Fruit fly (Drosophila melanogaster) whole organism, embryonic: ENCODE measurements around the gene Chchd3.

Source experiments
- Atf-2 ChIP-seq: fragments of 200-800 bp; sonication (Bioruptor generic); optimal IDR thresholded peaks from 2 replicates; lab custom pipeline; 2016; ENCODE audit warnings: missing biosample characterization, missing genetic modification characterization
- Atf3 ChIP-seq: fragments of 200-800 bp; sonication (Bioruptor generic); optimal IDR thresholded peaks from 3 replicates; lab custom pipeline; 2016; ENCODE audit warnings: missing biosample characterization, missing genetic modification characterization
- CG10543 ChIP-seq: fragments of 200-800 bp; sonication (Bioruptor generic); optimal IDR thresholded peaks from 3 replicates; lab custom pipeline; 2017; ENCODE audit warnings: missing biosample characterization, mild to moderate bottlenecking, missing genetic modification characterization, moderate library complexity
- CG10654 ChIP-seq: fragments of 200-800 bp; sonication (Bioruptor generic); optimal IDR thresholded peaks from 2 replicates; lab custom pipeline; 2016; ENCODE audit warnings: missing biosample characterization, missing genetic modification characterization
- CG11093 ChIP-seq: fragments of 200-800 bp; sonication (Bioruptor generic); IDR thresholded peaks from 3 replicates; pipeline ENCODE4 v1.3.6; 2022; ENCODE audit warnings: missing biosample characterization, missing genetic modification characterization
- CG11398 ChIP-seq: fragments of 200-800 bp; sonication (Bioruptor generic); optimal IDR thresholded peaks from 2 replicates; lab custom pipeline; 2016; ENCODE audit warnings: missing biosample characterization, missing genetic modification characterization
- CG12769 ChIP-seq: fragments of 200-800 bp; sonication (Bioruptor generic); optimal IDR thresholded peaks from 2 replicates; lab custom pipeline; 2019; ENCODE audit warnings: missing biosample characterization, mild to moderate bottlenecking, missing genetic modification characterization, moderate library complexity
- CG14860 ChIP-seq: fragments of 200-800 bp; sonication (Bioruptor generic); IDR thresholded peaks from 3 replicates; pipeline ENCODE4 v1.3.6; 2022; ENCODE audit warnings: missing biosample characterization, missing genetic modification characterization; ENCODE audit not compliant: partially characterized antibody
- CG15011 ChIP-seq: fragments of 200-800 bp; sonication (Bioruptor generic); optimal IDR thresholded peaks from 3 replicates; lab custom pipeline; 2018; ENCODE audit warnings: missing biosample characterization, mild to moderate bottlenecking, missing genetic modification characterization
- CG15514 ChIP-seq: fragments of 200-800 bp; sonication (Bioruptor generic); optimal IDR thresholded peaks from 3 replicates; lab custom pipeline; 2017; ENCODE audit warnings: missing biosample characterization, missing genetic modification characterization, mild to moderate bottlenecking, moderate library complexity, missing genetic modification reagents
- CG1603 ChIP-seq: fragments of 200-800 bp; sonication (Bioruptor generic); optimal IDR thresholded peaks from 2 replicates; lab custom pipeline; 2019; ENCODE audit warnings: missing biosample characterization, mild to moderate bottlenecking, missing genetic modification characterization, moderate library complexity
- CG2120 ChIP-seq: fragments of 200-800 bp; sonication (Bioruptor generic); optimal IDR thresholded peaks from 3 replicates; lab custom pipeline; 2016; ENCODE audit warnings: missing biosample characterization, missing genetic modification characterization
- CG2875 ChIP-seq: fragments of 200-800 bp; sonication (Bioruptor generic); optimal IDR thresholded peaks from 2 replicates; lab custom pipeline; 2017; ENCODE audit warnings: missing biosample characterization, mild to moderate bottlenecking, missing genetic modification characterization, missing genetic modification reagents
- CG6654 ChIP-seq: fragments of 200-800 bp; sonication (Bioruptor generic); optimal IDR thresholded peaks from 2 replicates; lab custom pipeline; 2017; ENCODE audit warnings: missing biosample characterization, mild to moderate bottlenecking, missing genetic modification characterization
- CG7987 ChIP-seq: fragments of 200-800 bp; sonication (Bioruptor generic); optimal IDR thresholded peaks from 2 replicates; lab custom pipeline; 2018; ENCODE audit warnings: missing biosample characterization, mild to moderate bottlenecking, missing genetic modification characterization, moderate library complexity
- CG8359 ChIP-seq: fragments of 200-800 bp; sonication (Bioruptor generic); optimal IDR thresholded peaks from 2 replicates; lab custom pipeline; 2017; ENCODE audit warnings: missing biosample characterization, mild to moderate bottlenecking, missing genetic modification characterization, borderline replicate concordance
- Deaf1 ChIP-seq: fragments of 200-800 bp; optimal IDR thresholded peaks from 3 replicates; lab custom pipeline; 2019; ENCODE audit warnings: missing biosample characterization, mild to moderate bottlenecking, missing genetic modification characterization, moderate library complexity
- ERR ChIP-seq: fragments of 200-800 bp; sonication (Bioruptor generic); optimal IDR thresholded peaks from 2 replicates; lab custom pipeline; 2016; ENCODE audit warnings: missing biosample characterization, missing genetic modification characterization
- Hand ChIP-seq: fragments of 200-800 bp; sonication (Bioruptor generic); optimal IDR thresholded peaks from 2 replicates; lab custom pipeline; 2017; ENCODE audit warnings: mild to moderate bottlenecking, missing biosample characterization, missing genetic modification reagents, missing genetic modification characterization
- Lhr ChIP-seq: fragments of 200-800 bp; sonication (Bioruptor generic); optimal IDR thresholded peaks from 3 replicates; lab custom pipeline; 2017; ENCODE audit warnings: mild to moderate bottlenecking, missing biosample characterization, missing genetic modification reagents, missing genetic modification characterization
- MBD-R2 ChIP-seq: fragments of 200-800 bp; sonication (Bioruptor generic); IDR thresholded peaks from 2 replicates; pipeline ENCODE4 v1.3.6; 2022; ENCODE audit warnings: missing biosample characterization, missing genetic modification characterization
- NK7.1 ChIP-seq: fragments of 200-800 bp; sonication (Bioruptor generic); optimal IDR thresholded peaks from 3 replicates; lab custom pipeline; 2016; ENCODE audit warnings: missing biosample characterization, missing genetic modification characterization
- Sox102F ChIP-seq: fragments of 200-800 bp; sonication (Bioruptor generic); optimal IDR thresholded peaks from 2 replicates; lab custom pipeline; 2018; ENCODE audit warnings: missing biosample characterization, mild to moderate bottlenecking, missing genetic modification characterization, moderate library complexity
- ash1 ChIP-seq: fragments of 200-800 bp; sonication (Bioruptor generic); optimal IDR thresholded peaks from 2 replicates; lab custom pipeline; 2018; ENCODE audit warnings: missing biosample characterization, mild to moderate bottlenecking, missing genetic modification characterization
- bab2 ChIP-seq: fragments of 200-800 bp; sonication (Bioruptor generic); optimal IDR thresholded peaks from 2 replicates; lab custom pipeline; 2016; ENCODE audit warnings: missing biosample characterization, missing genetic modification characterization
- btn ChIP-seq: fragments of 200-800 bp; sonication (Bioruptor generic); optimal IDR thresholded peaks from 2 replicates; lab custom pipeline; 2016; ENCODE audit warnings: missing biosample characterization, missing genetic modification characterization
- cas ChIP-seq: fragments of 200-800 bp; sonication (Bioruptor generic); IDR thresholded peaks from 2 replicates; pipeline ENCODE4 v1.3.6; 2022; ENCODE audit warnings: missing biosample characterization, missing genetic modification characterization
- chn ChIP-seq: fragments of 200-800 bp; sonication (Bioruptor generic); optimal IDR thresholded peaks from 2 replicates; lab custom pipeline; 2016; ENCODE audit warnings: missing biosample characterization, missing genetic modification characterization
- corto ChIP-seq: fragments of 200-800 bp; sonication (Bioruptor generic); optimal IDR thresholded peaks from 2 replicates; lab custom pipeline; 2016; ENCODE audit warnings: missing biosample characterization, mild to moderate bottlenecking, missing genetic modification characterization, moderate library complexity
- da ChIP-seq: fragments of 200-800 bp; sonication (Bioruptor generic); optimal IDR thresholded peaks from 2 replicates; lab custom pipeline; 2016; ENCODE audit warnings: missing biosample characterization, missing genetic modification characterization
- danr ChIP-seq: fragments of 200-800 bp; sonication (Bioruptor generic); IDR thresholded peaks from 2 replicates; pipeline ENCODE4 v1.3.6; 2022; ENCODE audit warnings: missing biosample characterization, missing genetic modification characterization
- emc ChIP-seq: fragments of 200-800 bp; sonication (Bioruptor generic); optimal IDR thresholded peaks from 2 replicates; lab custom pipeline; 2016; ENCODE audit warnings: missing biosample characterization, missing genetic modification characterization
- esg ChIP-seq: fragments of 200-800 bp; sonication (Bioruptor generic); conservative IDR thresholded peaks from 2 replicates; pipeline ENCODE4 v1.3.6; 2022; ENCODE audit warnings: missing biosample characterization, missing genetic modification characterization
- gsb ChIP-seq: fragments of 200-800 bp; sonication (Bioruptor generic); IDR thresholded peaks from 2 replicates; pipeline ENCODE4 v1.3.6; 2022; ENCODE audit warnings: missing biosample characterization, missing genetic modification characterization
- hkb ChIP-seq, 2 experiments: fragments of 200-800 bp in 1 of 2; fragments of >200 bp in 1 of 2; sonication (Bioruptor generic) in 1 of 2; IDR thresholded peaks in 1 of 2; optimal IDR thresholded peaks in 1 of 2; 2 replicates each; pipeline versions ENCODE4 v1.3.6 to Lab custom; 2017 to 2022; ENCODE audit warnings: missing biosample characterization in 1 of 2, missing genetic modification characterization in 1 of 2
- lilli ChIP-seq: fragments of 200-800 bp; sonication (Bioruptor generic); optimal IDR thresholded peaks from 3 replicates; lab custom pipeline; 2016; ENCODE audit warnings: missing biosample characterization, missing genetic modification characterization
- nerfin-1 ChIP-seq: fragments of 200-800 bp; sonication (Bioruptor generic); optimal IDR thresholded peaks from 3 replicates; lab custom pipeline; 2019; ENCODE audit warnings: missing biosample characterization, mild to moderate bottlenecking, missing genetic modification characterization, moderate library complexity
- nmo ChIP-seq: fragments of 200-800 bp; sonication (Bioruptor generic); optimal IDR thresholded peaks from 2 replicates; lab custom pipeline; 2018; ENCODE audit warnings: missing biosample characterization, mild to moderate bottlenecking, missing genetic modification characterization, moderate library complexity
- pan ChIP-seq, 4 experiments: fragments of >200 bp in 3 of 4; fragments of 200-800 bp in 1 of 4; sonication (Bioruptor generic) in 1 of 4; optimal IDR thresholded peaks in 3 of 4; IDR thresholded peaks in 1 of 4; 2 replicates each; pipeline versions ENCODE4 v1.3.6 to Lab custom; 2017 to 2022; ENCODE audit warnings: missing biosample characterization in 2 of 4, missing genetic modification characterization in 2 of 4, mixed read lengths in 1 of 4
- peb ChIP-seq: fragments of 200-800 bp; sonication (Bioruptor generic); IDR thresholded peaks from 2 replicates; pipeline ENCODE4 v1.3.6; 2022; ENCODE audit warnings: missing biosample characterization, missing genetic modification characterization
- pros ChIP-seq: fragments of 200-800 bp; sonication (Bioruptor generic); optimal IDR thresholded peaks from 3 replicates; lab custom pipeline; 2019; ENCODE audit warnings: missing biosample characterization, mild to moderate bottlenecking, missing genetic modification characterization, moderate library complexity
- seq ChIP-seq: fragments of 200-800 bp; sonication (Bioruptor generic); IDR thresholded peaks from 2 replicates; pipeline ENCODE4 v1.3.6; 2022; ENCODE audit warnings: missing biosample characterization, missing genetic modification characterization
- toy ChIP-seq: fragments of 200-800 bp; sonication (Bioruptor generic); IDR thresholded peaks from 2 replicates; pipeline ENCODE4 v1.3.6; 2022; ENCODE audit warnings: missing biosample characterization, missing genetic modification characterization
- trem ChIP-seq: fragments of 200-800 bp; optimal IDR thresholded peaks from 3 replicates; lab custom pipeline; 2019; ENCODE audit warnings: missing biosample characterization, mild to moderate bottlenecking, missing genetic modification characterization, moderate library complexity
- trh ChIP-seq: fragments of 200-800 bp; sonication (Bioruptor generic); optimal IDR thresholded peaks from 2 replicates; lab custom pipeline; 2016; ENCODE audit warnings: missing biosample characterization, missing genetic modification characterization
- twi ChIP-seq: fragments of 200-800 bp; optimal IDR thresholded peaks from 2 replicates; lab custom pipeline; 2019; ENCODE audit warnings: missing biosample characterization, mild to moderate bottlenecking, missing genetic modification characterization, moderate library complexity
- wor ChIP-seq: fragments of 200-800 bp; sonication (Bioruptor generic); IDR thresholded peaks from 2 replicates; pipeline ENCODE4 v1.3.6; 2022; ENCODE audit warnings: missing biosample characterization, missing genetic modification characterization
- zfh2 ChIP-seq: fragments of 200-800 bp; sonication (Bioruptor generic); optimal IDR thresholded peaks from 2 replicates; lab custom pipeline; 2016; ENCODE audit warnings: missing biosample characterization, missing genetic modification characterization

The Chchd3 gene

dm6 chr3R:31064653-31065322 lies 11.1 kb upstream of the Chchd3 start, which contains the start of gene Sox100B (continued):
- TF ChIP-seq esg (GFP tag; lab: Robert Waterston, UW) (peak; percentile 41), btn (GFP tag; lab: Kevin White, UChicago) (no peak), Hand (GFP tag; lab: Kevin White, UChicago) (no peak), chn (GFP tag; lab: Kevin White, UChicago) (peak; percentile 6), peb (0 out of 2 replicates have a peak, but pooled peaks have one; percentile 43), nmo (GFP tag; lab: Kevin White, UChicago) (peak; percentile 81), emc (GFP tag; lab: Kevin White, UChicago) (no peak), CG14860 (GFP tag; lab: Robert Waterston, UW) (no peak), CG2120 (no peak), CG15514 (no peak), CG12769 (no peak), Sox102F (GFP tag; lab: Kevin White, UChicago) (peak; percentile 66), ERR (GFP tag; lab: Kevin White, UChicago) (no peak), nerfin-1 (tag; lab: Kevin White, UChicago) (peak; percentile 52), seq (GFP tag; lab: Robert Waterston, UW) (no peak), CG11093 (GFP tag; lab: Robert Waterston, UW) (0 out of 3 replicates have a peak, but pooled peaks have one; percentile 49), wor (GFP tag; lab: Robert Waterston, UW) (no peak), trem (tag; lab: Kevin White, UChicago) (peak; percentile 78), pan (optimal IDR thresholded peaks at IDR 0.05; lab: Kevin White, UChicago) (peak in 1 of 2 experiments; percentile 32), pan (GFP tag; optimal IDR thresholded peaks at IDR 0.05 in 1 of 2, IDR thresholded peaks at IDR 0.05 in 1 of 2) (peak; percentile 42 to 71), Atf-2 (peak; percentile 21), MBD-R2 (GFP tag; lab: Robert Waterston, UW) (no peak), Atf3 (GFP tag; lab: Kevin White, UChicago) (no peak), da (GFP tag; lab: Kevin White, UChicago) (no peak), gsb (no peak), cas (GFP tag; lab: Robert Waterston, UW) (no peak), lilli (GFP tag; lab: Kevin White, UChicago) (peak; percentile 31), danr (GFP tag; lab: Robert Waterston, UW) (no peak), CG10543 (GFP tag; lab: Kevin White, UChicago) (peak; percentile 24), bab2 (GFP tag; lab: Kevin White, UChicago) (peak; percentile 36), NK7.1 (GFP tag; lab: Kevin White, UChicago) (no peak), CG15011 (GFP tag; lab: Kevin White, UChicago) (peak; percentile 2), CG11398 (GFP tag; lab: Kevin White, UChicago) (no peak), zfh2 (GFP tag; lab: Kevin White, UChicago) (no peak), Lhr (GFP tag; lab: Kevin White, UChicago) (peak; percentile 29), hkb (optimal IDR thresholded peaks at IDR 0.05; lab: Kevin White, UChicago) (no peak), hkb (GFP tag; IDR thresholded peaks at IDR 0.05; lab: Robert Waterston, UW) (peak; percentile 56; the same call in 1 of the 2 replicates), CG10654 (GFP tag; lab: Kevin White, UChicago) (peak; percentile 39), CG6654 (GFP tag; lab: Kevin White, UChicago) (no peak), twi (tag; lab: Kevin White, UChicago) (peak; percentile 76), toy (GFP tag; lab: Robert Waterston, UW) (0 out of 2 replicates have a peak, but pooled peaks have one; percentile 43), CG8359 (peak; percentile 23), CG2875 (no peak), corto (GFP tag; lab: Kevin White, UChicago) (no peak), trh (GFP tag; lab: Kevin White, UChicago) (no peak), pros (GFP tag; lab: Kevin White, UChicago) (peak; percentile 16), Deaf1 (peak; percentile 86), CG1603 (tag; lab: Kevin White, UChicago) (peak; percentile 33), CG7987 (GFP tag; lab: Kevin White, UChicago) (no peak), ash1 (GFP tag; lab: Kevin White, UChicago) (no peak)
